Worm (Caenorhabditis elegans) whole organism, L4 larva: ENCODE data around the gene fbxb-25.

ENCODE experiments used
- D1046.2 ChIP-seq: fragments of 200-800 bp; sonication (Bioruptor generic); IDR thresholded peaks from 2 replicates; pipeline ENCODE4 v1.3.6; 2022; ENCODE audit warnings: missing genetic modification characterization, missing compliant biosample characterization
- F44E2.7 ChIP-seq: fragments of 200-800 bp; sonication (Bioruptor generic); IDR thresholded peaks from 2 replicates; pipeline ENCODE4 v2.1.2; 2022; ENCODE audit warnings: missing genetic modification characterization, missing compliant biosample characterization
- T26A8.4 ChIP-seq: fragments of 200-800 bp; sonication (Bioruptor generic); IDR thresholded peaks from 2 replicates; pipeline ENCODE4 v1.3.6; 2022; ENCODE audit warnings: missing genetic modification characterization, missing compliant biosample characterization
- Y75B8A.6 ChIP-seq: fragments of 200-800 bp; sonication (Bioruptor generic); IDR thresholded peaks from 2 replicates; pipeline ENCODE4 v1.3.6; 2022; ENCODE audit warnings: missing genetic modification reagents, missing genetic modification characterization, missing compliant biosample characterization
- ZK337.2 ChIP-seq: fragments of 200-800 bp; sonication (Bioruptor generic); IDR thresholded peaks from 2 replicates; pipeline ENCODE4 v1.3.6; 2022; ENCODE audit warnings: missing genetic modification reagents, missing genetic modification characterization, missing compliant biosample characterization
- aha-1 ChIP-seq: fragments of 150-350 bp; peaks from one replicate; lab custom pipeline; 2014; ENCODE audit warnings: missing biosample characterization, missing genetic modification characterization
- ama-1 ChIP-seq: fragments of 150-350 bp; optimal IDR thresholded peaks from 2 replicates; lab custom pipeline; 2014; ENCODE audit warnings: inconsistent platforms, mixed read lengths
- ceh-62 ChIP-seq: sonication (generic microtip); optimal IDR thresholded peaks from 2 replicates; lab custom pipeline; 2017; ENCODE audit warnings: missing biosample characterization, missing genetic modification characterization
- ces-1 ChIP-seq: fragments of 150-350 bp; sonication (generic microtip); optimal IDR thresholded peaks from 4 replicates; lab custom pipeline; 2014; ENCODE audit warnings: missing biosample characterization, missing genetic modification reagents, missing genetic modification characterization
- dmd-8 ChIP-seq: fragments of 200-800 bp; sonication (Bioruptor generic); IDR thresholded peaks from 2 replicates; pipeline ENCODE4 v1.3.6; 2022; ENCODE audit warnings: missing genetic modification characterization, missing compliant biosample characterization
- dpl-1 ChIP-seq: fragments of 150-350 bp; optimal IDR thresholded peaks from 2 replicates; lab custom pipeline; 2014; ENCODE audit warnings: missing biosample characterization, missing genetic modification reagents, missing genetic modification characterization
- duxl-1 ChIP-seq: sonication (generic microtip); optimal IDR thresholded peaks from 2 replicates; lab custom pipeline; 2016; ENCODE audit warnings: mild to moderate bottlenecking, missing genetic modification characterization, moderate library complexity, missing compliant biosample characterization; ENCODE audit not compliant: poor library complexity
- dve-1 ChIP-seq: sonication (generic microtip); optimal IDR thresholded peaks from 2 replicates; lab custom pipeline; 2017; ENCODE audit warnings: antibody characterized with exemption, mild to moderate bottlenecking, missing genetic modification characterization, missing compliant biosample characterization; ENCODE audit not compliant: insufficient read depth
- gei-8 ChIP-seq: fragments of 200-800 bp; sonication (Bioruptor generic); optimal IDR thresholded peaks from 2 replicates; lab custom pipeline; 2018; ENCODE audit warnings: mild to moderate bottlenecking, missing genetic modification characterization, missing compliant biosample characterization
- jun-1 ChIP-seq: fragments of 150-350 bp; optimal IDR thresholded peaks from 2 replicates; lab custom pipeline; 2014; ENCODE audit warnings: missing biosample characterization, missing genetic modification reagents, missing genetic modification characterization
- lim-7 ChIP-seq: fragments of 200-800 bp; sonication (Bioruptor generic); IDR thresholded peaks from 2 replicates; pipeline ENCODE4 v1.3.6; 2022; ENCODE audit warnings: missing genetic modification characterization, missing compliant biosample characterization
- mes-2 ChIP-seq: sonication (generic microtip); optimal IDR thresholded peaks from 2 replicates; lab custom pipeline; 2016; ENCODE audit warnings: missing genotype, mild to moderate bottlenecking, missing genetic modification characterization, missing compliant biosample characterization; ENCODE audit not compliant: poor library complexity, severe bottlenecking
- nhr-25 ChIP-seq: sonication (generic microtip); optimal IDR thresholded peaks from 2 replicates; lab custom pipeline; 2017; ENCODE audit warnings: missing genetic modification characterization, mild to moderate bottlenecking, missing compliant biosample characterization, antibody characterized with exemption, moderate library complexity, borderline replicate concordance; ENCODE audit not compliant: insufficient read depth
- nhr-28 ChIP-seq: fragments of 150-350 bp; optimal IDR thresholded peaks from 2 replicates; lab custom pipeline; 2014; ENCODE audit warnings: missing biosample characterization, missing genetic modification characterization
- nhr-48 ChIP-seq: sonication (generic microtip); optimal IDR thresholded peaks from 2 replicates; lab custom pipeline; 2016; ENCODE audit warnings: mild to moderate bottlenecking, missing genetic modification characterization, missing compliant biosample characterization
- nhr-6 ChIP-seq: fragments of 150-350 bp; optimal IDR thresholded peaks from 2 replicates; lab custom pipeline; 2014; ENCODE audit warnings: missing biosample characterization, missing genetic modification characterization
- nhr-77 ChIP-seq: fragments of 150-350 bp; optimal IDR thresholded peaks from 2 replicates; lab custom pipeline; 2014; ENCODE audit warnings: missing biosample characterization, missing genetic modification characterization
- sdz-12 ChIP-seq: fragments of 200-800 bp; sonication (Bioruptor generic); optimal IDR thresholded peaks from 2 replicates; lab custom pipeline; 2018; ENCODE audit warnings: mild to moderate bottlenecking, missing genetic modification characterization, missing compliant biosample characterization
- set-16 ChIP-seq: fragments of 200-800 bp; sonication (Bioruptor generic); IDR thresholded peaks from 2 replicates; pipeline ENCODE4 v1.3.6; 2022; ENCODE audit warnings: missing genetic modification reagents, missing genetic modification characterization, missing compliant biosample characterization
- snpc-4 ChIP-seq: fragments of 150-350 bp; optimal IDR thresholded peaks from 2 replicates; lab custom pipeline; 2014; ENCODE audit warnings: missing biosample characterization, missing genetic modification characterization
- zag-1 ChIP-seq: fragments of 150-350 bp; optimal IDR thresholded peaks from 2 replicates; lab custom pipeline; 2014; ENCODE audit warnings: missing biosample characterization, missing genetic modification characterization
- zip-11 ChIP-seq: fragments of 200-800 bp; sonication (Bioruptor generic); IDR thresholded peaks from 2 replicates; pipeline ENCODE4 v1.3.6; 2022; ENCODE audit warnings: missing genetic modification characterization, missing compliant biosample characterization
- zip-2 ChIP-seq: fragments of 150-350 bp; optimal IDR thresholded peaks from 2 replicates; lab custom pipeline; 2014; ENCODE audit warnings: missing biosample characterization, missing genetic modification characterization
- ztf-7 ChIP-seq: fragments of 150-350 bp; optimal IDR thresholded peaks from 2 replicates; lab custom pipeline; 2014; ENCODE audit warnings: missing biosample characterization, missing genetic modification characterization

The fbxb-25 gene

DNA sequence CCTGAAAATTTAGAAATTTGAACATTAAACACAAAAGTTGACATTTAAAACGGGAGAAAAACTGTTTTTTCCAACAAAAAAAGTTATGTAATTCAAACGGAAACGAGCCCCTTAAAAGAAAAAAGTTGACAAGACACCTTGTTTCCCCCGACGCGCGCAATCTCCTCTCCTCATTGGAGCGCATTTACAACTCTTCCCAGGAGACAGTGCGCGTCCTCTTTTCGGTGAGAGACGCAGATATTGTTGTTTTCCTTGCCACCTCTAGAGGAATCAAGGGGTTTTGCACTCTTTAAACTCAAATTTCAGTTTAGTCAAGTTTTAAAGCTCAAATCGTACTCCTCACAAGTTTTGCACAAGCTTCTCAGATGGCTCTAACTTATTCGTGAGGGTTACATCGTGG, 12.0 kb downstream of the fbxb-25 start, which contains the start of gene F58E1.13:
Gene F58E1.13, minus strand, starts transcription at position 12 of the 400 bp plus-strand sequence.
- TF ChIP-seq T26A8.4 (GFP tag; lab: Robert Waterston, UW) (no peak), ceh-62 (tag; lab: Kevin White, UChicago) (no peak), nhr-77 (tag; lab: Kevin White, UChicago) (no peak), dpl-1 (GFP tag; lab: Kevin White, UChicago) (no peak), nhr-28 (tag; lab: Kevin White, UChicago) (no peak), set-16 (GFP tag; lab: Robert Waterston, UW) (no peak), ZK337.2 (GFP tag; lab: Robert Waterston, UW) (no peak), nhr-48 (tag; lab: Kevin White, UChicago) (no peak), dve-1 (tag; lab: Kevin White, UChicago) (no peak), gei-8 (no peak), zag-1 (no peak), nhr-25 (tag; lab: Kevin White, UChicago) (no peak), mes-2 (tag; lab: Kevin White, UChicago) (no peak), nhr-6 (tag; lab: Kevin White, UChicago) (no peak), sdz-12 (GFP tag; lab: Kevin White, UChicago) (no peak)
- TF ChIP-seq, all 104 proteins: peak for 0

DNA sequence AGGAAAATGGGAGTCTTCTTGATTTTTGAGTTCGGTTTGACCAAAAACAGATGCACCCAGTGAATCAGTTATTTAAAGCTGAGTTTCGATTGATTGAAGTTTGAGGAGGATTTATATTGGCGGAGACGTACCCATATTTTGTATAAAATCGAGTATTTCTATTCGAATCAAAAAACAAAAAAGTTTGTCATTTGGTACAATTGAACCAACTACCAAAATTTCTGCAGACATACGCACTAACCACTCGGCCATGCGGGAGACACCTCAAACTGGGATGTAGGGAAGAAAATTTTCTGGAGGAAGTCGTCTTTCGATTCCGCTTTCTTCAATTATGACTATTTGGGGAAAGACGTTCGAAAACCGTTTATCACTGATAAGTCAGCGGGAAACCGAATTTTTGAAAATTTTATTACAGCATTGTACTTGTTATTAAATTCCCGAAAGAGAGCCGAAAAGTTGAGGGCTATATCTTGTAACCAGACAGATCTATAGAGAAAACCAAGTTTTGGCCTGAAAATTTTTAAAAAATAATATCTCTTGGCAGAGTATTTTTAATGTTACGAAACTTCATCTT, 16.8 kb downstream of the fbxb-25 start:
- 0 out of 2 replicates have a peak, but pooled peaks have one; percentile 48 for TF ChIP-seq dmd-8 (GFP tag; lab: Robert Waterston, UW)

DNA sequence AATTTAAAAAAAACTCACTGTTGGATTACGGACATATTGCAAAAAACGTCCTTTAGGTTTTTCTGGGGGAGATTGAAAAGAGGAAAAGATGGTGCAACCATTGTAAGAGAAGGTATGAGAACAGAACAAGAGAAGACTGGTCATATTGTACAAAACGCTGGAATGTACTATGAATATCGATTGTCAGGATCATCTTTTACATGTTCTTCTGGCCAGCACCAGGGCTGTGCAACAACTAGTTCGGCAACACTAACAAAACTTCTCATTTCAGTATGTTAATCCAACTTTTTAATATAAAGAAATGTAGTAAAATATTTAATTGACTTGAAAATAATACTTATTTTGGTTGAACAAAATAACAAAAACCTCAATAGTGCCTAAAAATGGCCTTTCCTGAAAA, 19.5 kb downstream of the fbxb-25 start, which contains the start of gene fbxb-47:
Gene fbxb-47, minus strand, starts transcription at position 101 of the 400 bp plus-strand sequence.
- TF ChIP-seq zip-2 (tag; lab: Kevin White, UChicago) (no peak), ama-1 (lab: Kevin White, UChicago) (no peak), dve-1 (tag; lab: Kevin White, UChicago) (no peak), ztf-7 (tag; lab: Kevin White, UChicago) (no peak), D1046.2 (no peak), Y75B8A.6 (GFP tag; lab: Robert Waterston, UW) (no peak), snpc-4 (no peak)

DNA sequence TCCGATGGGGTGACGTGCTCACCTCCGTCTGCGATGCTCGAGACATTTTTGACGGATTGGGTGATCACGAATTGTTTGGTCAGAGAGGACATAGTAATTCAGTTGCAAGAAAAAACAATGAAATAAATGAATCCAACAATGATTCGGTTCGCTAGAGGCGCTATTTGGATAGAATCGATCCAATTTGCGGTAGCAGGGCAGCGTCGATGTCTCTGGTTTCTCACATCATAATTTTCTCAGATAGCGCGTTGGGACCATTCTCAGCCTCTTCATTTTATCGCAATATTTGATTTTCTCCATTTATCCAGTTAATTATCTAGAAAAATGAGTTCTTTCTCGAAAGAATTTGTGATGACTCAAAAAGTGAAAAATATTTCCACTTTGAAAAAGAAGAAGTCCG, 22.5 kb downstream of the fbxb-25 start, which contains the start of gene sdz-18:
Gene sdz-18, minus strand, starts transcription at position 101 of the 400 bp plus-strand sequence.
- TF ChIP-seq aha-1 (tag; lab: Kevin White, UChicago) (peak; percentile 44), jun-1 (tag; lab: Kevin White, UChicago) (no peak), lim-7 (GFP tag; lab: Robert Waterston, UW) (no peak)

DNA sequence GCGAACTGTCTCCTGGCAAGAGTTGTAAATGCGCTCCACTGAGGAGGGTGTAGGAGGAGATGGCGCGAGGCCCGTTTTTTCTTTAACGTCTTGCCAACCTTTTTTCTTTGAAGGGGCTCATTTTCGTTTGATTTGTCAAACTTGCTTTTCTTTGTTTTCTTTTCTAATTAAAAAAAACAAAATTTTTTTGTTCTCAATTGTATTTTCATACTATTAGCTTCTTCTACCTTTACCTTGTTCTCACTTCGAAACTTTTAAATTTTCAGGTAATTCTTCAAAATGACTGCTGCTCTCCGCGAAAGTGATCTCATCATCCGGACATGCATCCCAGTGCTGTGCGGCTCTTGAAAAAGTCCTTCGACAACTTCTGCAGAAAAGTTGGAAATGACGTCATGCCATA, 26.1 kb downstream of the fbxb-25 start, which contains the start of gene fbxa-184:
Gene fbxa-184, plus strand, starts transcription at position 301 of the 400 bp plus-strand sequence.
- TF ChIP-seq aha-1 (tag; lab: Kevin White, UChicago) (peak; percentile 28), dve-1 (tag; lab: Kevin White, UChicago) (no peak)

DNA sequence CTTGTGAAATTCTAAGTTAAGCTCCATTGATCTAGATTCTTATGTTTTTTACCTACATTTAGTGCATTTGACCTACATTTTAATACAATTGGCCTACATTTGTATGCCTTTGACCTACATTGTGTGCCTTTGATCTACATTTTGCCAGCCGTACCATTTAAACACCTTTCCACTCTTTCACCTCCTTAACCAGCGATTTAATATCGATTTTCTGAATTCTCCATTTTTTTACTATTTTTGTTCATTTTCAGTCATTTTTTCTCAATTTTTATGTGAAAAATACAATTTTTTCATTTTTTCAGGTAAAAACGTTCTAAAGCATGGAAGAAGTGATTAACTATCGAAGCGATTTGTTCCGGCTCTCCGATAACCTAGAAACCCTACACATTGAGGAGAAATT, 29.1 kb downstream of the fbxb-25 start, which contains the start of gene btb-7:
Gene btb-7, plus strand, starts transcription at position 301 of the 400 bp plus-strand sequence.
- TF ChIP-seq jun-1 (tag; lab: Kevin White, UChicago), result no peak
- TF ChIP-seq F44E2.7 (GFP tag; lab: Robert Waterston, UW), result no peak
- no peak for TF ChIP-seq nhr-6 (tag; lab: Kevin White, UChicago)
- TF ChIP-seq duxl-1, result no peak
- no peak for TF ChIP-seq nhr-28 (tag; lab: Kevin White, UChicago)
- TF ChIP-seq zip-11 (GFP tag; lab: Robert Waterston, UW), result no peak
- TF ChIP-seq ces-1 (GFP tag; lab: Kevin White, UChicago), result no peak
- TF ChIP-seq nhr-25 (tag; lab: Kevin White, UChicago), result no peak
- TF ChIP-seq mes-2 (tag; lab: Kevin White, UChicago), result no peak
